Fruit fly (Drosophila melanogaster) whole organism, adult: ENCODE results near the gene CG43901.

Source experiments
- CG11617 ChIP-seq: fragments of 200-800 bp; sonication (Bioruptor generic); optimal IDR thresholded peaks from 2 replicates; lab custom pipeline; 2017; ENCODE audit warnings: mild to moderate bottlenecking, missing biosample characterization, missing genetic modification reagents, missing genetic modification characterization
- CG12768 ChIP-seq: fragments of 200-800 bp; sonication (Bioruptor generic); optimal IDR thresholded peaks from 2 replicates; lab custom pipeline; 2017; ENCODE audit warnings: missing biosample characterization, missing genetic modification characterization, mild to moderate bottlenecking, moderate library complexity, missing genetic modification reagents
- CG1620 ChIP-seq: fragments of 200-800 bp; sonication (Bioruptor generic); optimal IDR thresholded peaks from 2 replicates; lab custom pipeline; 2016; ENCODE audit warnings: missing biosample characterization, missing genetic modification characterization
- CG5204 ChIP-seq: fragments of 200-800 bp; sonication (Bioruptor generic); optimal IDR thresholded peaks from 2 replicates; lab custom pipeline; 2016; ENCODE audit warnings: missing biosample characterization, missing genetic modification characterization
- CG7045 ChIP-seq: fragments of 200-800 bp; sonication (Bioruptor generic); optimal IDR thresholded peaks from 2 replicates; lab custom pipeline; 2017; ENCODE audit warnings: missing biosample characterization, mild to moderate bottlenecking, missing genetic modification characterization
- pad ChIP-seq: fragments of 200-800 bp; sonication (Bioruptor generic); optimal IDR thresholded peaks from 3 replicates; lab custom pipeline; 2017; ENCODE audit warnings: missing biosample characterization, missing genetic modification characterization, mild to moderate bottlenecking, moderate library complexity, missing genetic modification reagents

- TF ChIP-seq CG7045 (GFP tag; lab: Kevin White, UChicago) (no peak), CG11617 (GFP tag; lab: Kevin White, UChicago) (no peak), CG5204 (GFP tag; lab: Kevin White, UChicago) (no peak), CG12768 (GFP tag; lab: Kevin White, UChicago) (no peak), CG1620 (GFP tag; lab: Kevin White, UChicago) (no peak), pad (GFP tag; lab: Kevin White, UChicago) (no peak)
These were observed 36.5 kb upstream of the CG43901 start, which contains the start of gene CG2157 for dm6 chrX:10869045-10869444.
